Worm (Caenorhabditis elegans) whole organism, L3 larva: ENCODE results near the gene rig-1.

Source experiments
- ceh-28 ChIP-seq: fragments of 150-350 bp; optimal IDR thresholded peaks from 2 replicates; lab custom pipeline; 2014; ENCODE audit warnings: missing biosample characterization, missing genetic modification reagents, missing genetic modification characterization
- lin-15B ChIP-seq: fragments of 150-350 bp; optimal IDR thresholded peaks from 2 replicates; lab custom pipeline; 2014; ENCODE audit warnings: missing biosample characterization, missing genetic modification characterization
- nhr-25 ChIP-seq: sonication (generic microtip); optimal IDR thresholded peaks from 2 replicates; lab custom pipeline; 2017; ENCODE audit warnings: missing biosample characterization, missing genetic modification characterization
- nhr-77 ChIP-seq: fragments of 150-350 bp; optimal IDR thresholded peaks from 2 replicates; lab custom pipeline; 2014; ENCODE audit warnings: missing biosample characterization, missing genetic modification characterization
- skn-1 ChIP-seq: fragments of 150-350 bp; optimal IDR thresholded peaks from 2 replicates; lab custom pipeline; 2014; ENCODE audit warnings: missing biosample characterization, missing genetic modification characterization
- tbx-2 ChIP-seq: sonication (generic microtip); optimal IDR thresholded peaks from 2 replicates; lab custom pipeline; 2016; ENCODE audit warnings: mild to moderate bottlenecking, missing genetic modification characterization, missing compliant biosample characterization
- unc-62 ChIP-seq: fragments of 150-350 bp; sonication (generic microtip); optimal IDR thresholded peaks from 4 replicates; lab custom pipeline; 2014; ENCODE audit warnings: missing biosample characterization, missing genetic modification reagents, missing genetic modification characterization
- ztf-11 ChIP-seq: fragments of 150-350 bp; optimal IDR thresholded peaks from 2 replicates; lab custom pipeline; 2014; ENCODE audit warnings: missing biosample characterization, missing genetic modification characterization

DNA sequence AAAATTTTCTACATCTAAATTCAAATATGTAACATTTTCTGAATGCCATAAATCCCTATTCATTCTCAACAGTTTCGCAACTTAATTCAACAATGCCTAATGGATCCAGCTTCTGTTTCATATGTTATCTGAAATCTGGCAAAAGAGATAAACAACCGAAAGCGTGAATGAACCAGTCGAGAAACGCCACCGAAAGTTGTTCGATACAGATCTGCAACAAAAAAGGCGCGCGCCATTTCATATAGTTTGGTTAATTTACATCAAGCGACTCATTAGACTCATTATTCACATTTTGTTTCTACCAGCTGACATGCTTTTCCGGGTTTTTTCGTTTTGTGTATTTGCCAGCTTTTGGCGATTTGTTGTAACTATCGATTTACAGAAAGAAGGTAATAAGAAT is 21.2 kb downstream of the rig-1 start, which contains the start of gene K09E2.1:
- TF ChIP-seq tbx-2 (tag; lab: Kevin White, UChicago) (no peak), ceh-28 (tag; lab: Kevin White, UChicago) (no peak), lin-15B (tag; lab: Kevin White, UChicago) (no peak), ztf-11 (tag; lab: Kevin White, UChicago) (no peak), nhr-25 (tag; lab: Kevin White, UChicago) (no peak), skn-1 (tag; lab: Kevin White, UChicago) (no peak), nhr-77 (tag; lab: Kevin White, UChicago) (no peak), unc-62 (GFP tag; lab: Kevin White, UChicago) (no peak)
